Worm (Caenorhabditis elegans) whole organism, early embryonic: Measurements from ENCODE around the gene R13D7.2.

ENCODE experiments used
- B0310.2 ChIP-seq: sonication (generic microtip); optimal IDR thresholded peaks from 2 replicates; lab custom pipeline; 2016; ENCODE audit warnings: mild to moderate bottlenecking, missing genetic modification characterization, missing compliant biosample characterization
- ama-1 ChIP-seq: fragments of 150-350 bp; optimal IDR thresholded peaks from 2 replicates; lab custom pipeline; 2014
- ceh-13 ChIP-seq: fragments of 200-800 bp; sonication (Bioruptor generic); optimal IDR thresholded peaks from 2 replicates; lab custom pipeline; 2018; ENCODE audit warnings: mild to moderate bottlenecking, missing genetic modification characterization, missing compliant biosample characterization
- ets-7 ChIP-seq: sonication (generic microtip); optimal IDR thresholded peaks from 2 replicates; lab custom pipeline; 2016; ENCODE audit warnings: missing genotype, missing genetic modification characterization, missing compliant biosample characterization
- flt-1 ChIP-seq: fragments of 200-800 bp; sonication (Bioruptor generic); IDR thresholded peaks from 2 replicates; pipeline ENCODE4 v1.3.6; 2022; ENCODE audit warnings: missing genetic modification characterization, missing compliant biosample characterization
- hnd-1 ChIP-seq: sonication (generic microtip); optimal IDR thresholded peaks from 2 replicates; lab custom pipeline; 2016; ENCODE audit warnings: missing genetic modification characterization, missing compliant biosample characterization
- sea-1 ChIP-seq: fragments of 200-800 bp; sonication (Bioruptor generic); conservative IDR thresholded peaks from 2 replicates; pipeline ENCODE4 v1.3.6; 2022; ENCODE audit warnings: missing genetic modification characterization, missing compliant biosample characterization
- tbx-37 ChIP-seq: fragments of 200-800 bp; sonication (Bioruptor generic); conservative IDR thresholded peaks from 2 replicates; pipeline ENCODE4 v1.3.6; 2022; ENCODE audit warnings: missing genetic modification reagents, missing genetic modification characterization, missing compliant biosample characterization
- tra-4 ChIP-seq: sonication (generic microtip); optimal IDR thresholded peaks from 2 replicates; lab custom pipeline; 2017; ENCODE audit warnings: missing genetic modification characterization, missing compliant biosample characterization

- TF ChIP-seq flt-1 (GFP tag; lab: Robert Waterston, UW) (no peak), ama-1 (lab: Kevin White, UChicago) (no peak), B0310.2 (tag; lab: Kevin White, UChicago) (no peak), sea-1 (GFP tag; lab: Robert Waterston, UW) (no peak), tbx-37 (GFP tag; lab: Robert Waterston, UW) (no peak), ets-7 (tag; lab: Kevin White, UChicago) (no peak), tra-4 (tag; lab: Kevin White, UChicago) (no peak), ceh-13 (GFP tag; lab: Kevin White, UChicago) (no peak), hnd-1 (tag; lab: Kevin White, UChicago) (no peak)
Observed at ce11 chrV:7379384-7379783, 30.3 kb upstream of the R13D7.2 start, which contains the start of gene srsx-24.
